Fruit fly (Drosophila melanogaster): ENCODE data around the gene Pde1c.

Pde1c gene

dm6 chr2L:11845159-11845788 is 83.1 kb downstream of the Pde1c start (continued):
- TF ChIP-seq Vsx1 (GFP tag; optimal IDR thresholded peaks at IDR 0.05), result peak; percentile 19
- TF ChIP-seq ssp (GFP tag; IDR thresholded peaks at IDR 0.05), result no peak
- TF ChIP-seq Aef1 (GFP tag; IDR thresholded peaks at IDR 0.05), result no peak
- TF ChIP-seq CG3281 (GFP tag; optimal IDR thresholded peaks at IDR 0.05), result peak; percentile 20
- peak; percentile 24 for TF ChIP-seq CG12659 (GFP tag; optimal IDR thresholded peaks at IDR 0.05)
- no peak for TF ChIP-seq CG17186 (GFP tag; optimal IDR thresholded peaks at IDR 0.05)
- TF ChIP-seq grn (GFP tag; optimal IDR thresholded peaks at IDR 0.05), result peak; percentile 40
- TF ChIP-seq Rfx (GFP tag; IDR thresholded peaks at IDR 0.05), result peak; percentile 22; the same call in 1 of the 2 replicates
- TF ChIP-seq CG7839 (tag; optimal IDR thresholded peaks at IDR 0.05), result no peak
- TF ChIP-seq sob (GFP tag; IDR thresholded peaks at IDR 0.05), result peak; percentile 30; the same call in 1 of the 2 replicates

DNA sequence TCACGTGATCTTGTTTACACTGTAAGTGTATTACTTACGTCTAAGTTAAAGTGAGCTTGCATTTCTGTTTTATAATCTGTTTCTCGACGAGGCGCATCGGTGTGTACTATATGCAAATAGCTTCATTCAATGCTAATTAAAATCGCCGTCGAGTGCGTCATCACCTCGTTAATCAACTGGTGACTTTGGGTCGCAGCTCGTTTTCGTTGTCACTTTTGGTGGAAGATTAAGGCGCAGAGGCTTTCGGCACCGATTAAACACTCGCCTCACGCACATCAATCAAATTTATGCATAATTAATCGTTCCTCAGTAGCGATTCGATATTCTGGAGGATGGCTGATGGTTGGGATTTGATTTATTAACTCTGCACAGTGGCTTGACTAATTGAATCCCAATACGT is 84.1 kb downstream of the Pde1c start:
- no peak for TF ChIP-seq Bdp1 (GFP tag; optimal IDR thresholded peaks at IDR 0.05)
- TF ChIP-seq Med (GFP tag), result peak; percentile 12
- TF ChIP-seq CoRest (tag; optimal IDR thresholded peaks at IDR 0.05), result no peak
- peak; percentile 40 for TF ChIP-seq Meics (GFP tag; optimal IDR thresholded peaks at IDR 0.05)
- TF ChIP-seq lab (GFP tag; optimal IDR thresholded peaks at IDR 0.05), result peak; percentile 60

DNA sequence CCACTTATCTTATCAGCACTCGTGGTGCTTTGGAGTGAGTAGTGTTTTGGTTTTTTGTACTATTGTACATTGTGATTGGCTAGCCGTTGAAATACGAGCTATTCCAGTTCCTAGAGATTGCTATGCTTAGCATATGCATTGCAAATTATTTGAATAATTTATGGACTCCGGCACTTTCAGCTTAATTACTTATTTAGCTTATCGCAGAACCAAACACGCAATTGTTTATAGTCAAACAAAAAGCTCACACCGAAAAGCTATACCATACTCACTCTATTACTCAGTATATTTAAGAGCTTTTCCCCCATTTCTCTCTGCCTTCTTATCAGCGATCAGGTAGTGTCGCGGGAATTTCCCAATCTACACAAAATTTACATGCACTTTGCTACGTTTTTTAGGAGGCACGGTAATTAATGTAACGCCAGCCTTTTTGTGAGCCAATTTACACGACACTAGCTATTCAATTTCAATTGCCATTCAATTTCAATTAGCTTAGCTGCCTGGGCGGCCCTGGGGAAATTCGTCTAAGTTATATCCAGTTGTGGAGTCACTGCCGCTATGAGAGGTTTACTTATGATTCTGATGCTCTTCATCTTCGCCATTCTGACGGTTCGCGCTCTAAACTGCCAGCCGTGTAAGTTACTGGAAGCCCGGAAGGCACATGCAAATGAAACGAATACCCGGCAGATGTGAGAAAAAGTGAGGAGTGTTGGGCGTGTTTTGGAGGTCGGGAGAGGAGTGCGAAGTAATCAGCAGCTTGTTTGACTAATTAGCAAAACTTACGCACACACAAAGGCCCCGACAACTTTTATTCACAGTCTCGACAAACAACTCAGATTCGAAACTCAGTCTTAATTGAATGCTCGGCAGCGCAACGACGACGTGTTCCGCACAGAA is 85.8 kb downstream of the Pde1c start, which contains the start of the genes CG44008, CG14933, CG46426 and CG42486:
Gene CG44008 (minus strand): TSS at position 155 of the 897 bp plus-strand sequence.
Gene CG14933 (plus strand): TSS at position 538 of the 897 bp plus-strand sequence.
Gene CG46426 (plus strand): TSS at position 538 of the 897 bp plus-strand sequence.
Gene CG42486 (plus strand): TSS at position 847 of the 897 bp plus-strand sequence.
- TF ChIP-seq CG34376 (GFP tag; optimal IDR thresholded peaks at IDR 0.05) (no peak), CG42726 (GFP tag; IDR thresholded peaks at IDR 0.05; ENCODE audit: partially characterized antibody) (no peak), Nf-YC (tag; optimal IDR thresholded peaks at IDR 0.05) (peak; percentile 61), eve (GFP tag; optimal IDR thresholded peaks at IDR 0.05) (peak in 1 of 2 experiments; percentile 58), MESR4 (GFP tag; optimal IDR thresholded peaks at IDR 0.05) (no peak), CG10267 (tag; optimal IDR thresholded peaks at IDR 0.05) (no peak), Med (GFP tag) (peak; percentile 43), CG4404 (GFP tag; IDR thresholded peaks at IDR 0.05) (no peak), btn (GFP tag; optimal IDR thresholded peaks at IDR 0.05) (no peak), zen2 (GFP tag; IDR thresholded peaks at IDR 0.05; ENCODE audit: partially characterized antibody) (no peak), shn (GFP tag; optimal IDR thresholded peaks at IDR 0.05) (no peak), Awh (GFP tag; IDR thresholded peaks at IDR 0.05) (no peak), sd (tag; optimal IDR thresholded peaks at IDR 0.05) (peak; percentile 14), CG10979 (tag; optimal IDR thresholded peaks at IDR 0.05) (no peak), pros (GFP tag; optimal IDR thresholded peaks at IDR 0.05) (no peak), CG1792 (GFP tag; optimal IDR thresholded peaks at IDR 0.05) (no peak), nerfin-1 (tag; optimal IDR thresholded peaks at IDR 0.05) (no peak), fru (optimal IDR thresholded peaks at IDR 0.05) (no peak), ERR (GFP tag; optimal IDR thresholded peaks at IDR 0.05) (no peak), CTCF (GFP tag; optimal IDR thresholded peaks at IDR 0.05) (no peak), CG10543 (GFP tag; optimal IDR thresholded peaks at IDR 0.05) (peak; percentile 8), CG2678 (tag; optimal IDR thresholded peaks at IDR 0.05) (no peak), cad (GFP tag; optimal IDR thresholded peaks at IDR 0.05) (no peak), CG12744 (GFP tag; optimal IDR thresholded peaks at IDR 0.05) (no peak), exex (tag; optimal IDR thresholded peaks at IDR 0.05) (peak; percentile 61), CG31224 (GFP tag; IDR thresholded peaks at IDR 0.05) (no peak), tup (GFP tag; optimal IDR thresholded peaks at IDR 0.05) (no peak), Xrp1 (GFP tag; IDR thresholded peaks at IDR 0.05) (no peak), Hr78 (GFP tag; optimal IDR thresholded peaks at IDR 0.05) (no peak), Nf-YB (GFP tag; optimal IDR thresholded peaks at IDR 0.05) (peak; percentile 79), prd (optimal IDR thresholded peaks at IDR 0.05) (no peak), prd (GFP tag; IDR thresholded peaks at IDR 0.05) (no peak)
